Worm (Caenorhabditis elegans): ENCODE results near the gene tsn-1.

tsn-1 gene

ce11 chrII:4673242-4673641, 33.4 kb upstream of the tsn-1 start:
- TF ChIP-seq elt-4 (tag; optimal IDR thresholded peaks at IDR 0.05) (no peak), fkh-6 (tag; optimal IDR thresholded peaks at IDR 0.05) (no peak)

ce11 chrII:4673670-4674069, 33.0 kb upstream of the tsn-1 start:
- TF ChIP-seq ceh-18 (tag; optimal IDR thresholded peaks at IDR 0.05) (no peak), pat-9 (tag; optimal IDR thresholded peaks at IDR 0.05) (no peak), K02D7.2 (tag; optimal IDR thresholded peaks at IDR 0.05) (no peak), madf-2 (tag; optimal IDR thresholded peaks at IDR 0.05) (no peak), ahr-1 (tag; optimal IDR thresholded peaks at IDR 0.05) (no peak), pha-4 (tag; optimal IDR thresholded peaks at IDR 0.05) (no peak), unc-3 (GFP tag; conservative IDR thresholded peaks at IDR 0.05) (no peak), unc-3 (tag; optimal IDR thresholded peaks at IDR 0.05) (no peak), sdc-2 (tag; optimal IDR thresholded peaks at IDR 0.05) (no peak), odd-2 (tag; optimal IDR thresholded peaks at IDR 0.05) (no peak)

ce11 chrII:4674188-4674587, 32.4 kb upstream of the tsn-1 start:
- TF ChIP-seq elt-4 (tag; optimal IDR thresholded peaks at IDR 0.05) (no peak), elt-2 (tag; optimal IDR thresholded peaks at IDR 0.05) (peak; percentile 64)

ce11 chrII:4675481-4675880, 31.1 kb upstream of the tsn-1 start, which contains the start of gene T05A7.3:
T05A7.3 (plus strand) TSS chrII:4675781.
- TF ChIP-seq nfya-1 (tag; optimal IDR thresholded peaks at IDR 0.05) = no peak

- peak; percentile 67 for TF ChIP-seq unc-55 (GFP tag; optimal IDR thresholded peaks at IDR 0.05)
- TF ChIP-seq pqm-1 (tag; optimal IDR thresholded peaks at IDR 0.05) = no peak
Observed at ce11 chrII:4676241-4676640, 30.4 kb upstream of the tsn-1 start.

- TF ChIP-seq ceh-14 (tag; optimal IDR thresholded peaks at IDR 0.05) (no peak), ceh-45 (GFP tag; IDR thresholded peaks at IDR 0.05) (no peak), fkh-6 (tag; optimal IDR thresholded peaks at IDR 0.05) (no peak), C38D4.7 (GFP tag; optimal IDR thresholded peaks at IDR 0.05) (no peak), lin-11 (tag; optimal IDR thresholded peaks at IDR 0.05) (no peak), ztf-16 (tag; optimal IDR thresholded peaks at IDR 0.05) (no peak), tbx-7 (tag; optimal IDR thresholded peaks at IDR 0.05) (no peak), ceh-9 (tag; optimal IDR thresholded peaks at IDR 0.05) (no peak)
Observed at ce11 chrII:4677916-4678315, 28.7 kb upstream of the tsn-1 start, which contains the start of gene T05A7.1. T05A7.1 (plus strand) TSS chrII:4678216.

- TF ChIP-seq odd-2 (tag; optimal IDR thresholded peaks at IDR 0.05) = no peak
- no peak for TF ChIP-seq ets-4 (tag; optimal IDR thresholded peaks at IDR 0.05)
- TF ChIP-seq pha-4 (tag; optimal IDR thresholded peaks at IDR 0.05) = no peak
- TF ChIP-seq ceh-6 (GFP tag; optimal IDR thresholded peaks at IDR 0.05) = no peak
- no peak for TF ChIP-seq che-1 (tag; optimal IDR thresholded peaks at IDR 0.05)
- no peak for TF ChIP-seq nhr-11 (tag; optimal IDR thresholded peaks at IDR 0.05)
- TF ChIP-seq hlh-30 (tag; optimal IDR thresholded peaks at IDR 0.05; ENCODE audit: insufficient read depth) = no peak
- TF ChIP-seq F13H6.1 (tag; optimal IDR thresholded peaks at IDR 0.05) = no peak
- TF ChIP-seq nhr-232 (tag; optimal IDR thresholded peaks at IDR 0.05) = no peak
- TF ChIP-seq pag-3 (tag; optimal IDR thresholded peaks at IDR 0.05; ENCODE audit: borderline replicate concordance) = no peak
- TF ChIP-seq npax-4 (tag; optimal IDR thresholded peaks at IDR 0.05) = no peak
- TF ChIP-seq nfya-1 (tag; optimal IDR thresholded peaks at IDR 0.05) = no peak
- no peak for TF ChIP-seq mec-3 (tag; optimal IDR thresholded peaks at IDR 0.05; ENCODE audit: borderline replicate concordance)
- no peak for TF ChIP-seq fkh-10 (GFP tag; optimal IDR thresholded peaks at IDR 0.05)
- no peak for TF ChIP-seq dmd-4 (tag; optimal IDR thresholded peaks at IDR 0.05; ENCODE audit: borderline replicate concordance)
- TF ChIP-seq ceh-9 (tag; optimal IDR thresholded peaks at IDR 0.05) = no peak
- TF ChIP-seq sox-2 (GFP tag; IDR thresholded peaks at IDR 0.05) = no peak
- TF ChIP-seq ceh-48 (tag; optimal IDR thresholded peaks at IDR 0.05) = no peak
- TF ChIP-seq pha-2 (tag; optimal IDR thresholded peaks at IDR 0.05) = no peak
- no peak for TF ChIP-seq lin-11 (tag; optimal IDR thresholded peaks at IDR 0.05)
Observed at ce11 chrII:4681391-4681790, 25.2 kb upstream of the tsn-1 start, which contains the start of gene T05A7.7. T05A7.7 (minus strand) TSS chrII:4681491.
